Worm (Caenorhabditis elegans) whole organism, L4/young adult: ENCODE results near the gene thoc-7.

Experiments
- dao-5 ChIP-seq: sonication (generic microtip); optimal IDR thresholded peaks from 2 replicates; lab custom pipeline; 2016; ENCODE audit warnings: missing genotype, missing genetic modification characterization, moderate library complexity, missing compliant biosample characterization
- him-1 ChIP-seq: sonication (generic microtip); optimal IDR thresholded peaks from 2 replicates; lab custom pipeline; 2016; ENCODE audit warnings: missing genotype, missing genetic modification reagents, missing genetic modification characterization, missing compliant biosample characterization

- peak; percentile 60 for TF ChIP-seq him-1
- TF ChIP-seq dao-5 (tag; lab: Kevin White, UChicago), result no peak
These were observed 719 bp upstream of the thoc-7 start, which contains the start of gene rpl-29 for ce11 chrIV:13881754-13882275.
